Worm (Caenorhabditis elegans): Measurements from ENCODE around the gene ugt-43.

ugt-43 gene

DNA sequence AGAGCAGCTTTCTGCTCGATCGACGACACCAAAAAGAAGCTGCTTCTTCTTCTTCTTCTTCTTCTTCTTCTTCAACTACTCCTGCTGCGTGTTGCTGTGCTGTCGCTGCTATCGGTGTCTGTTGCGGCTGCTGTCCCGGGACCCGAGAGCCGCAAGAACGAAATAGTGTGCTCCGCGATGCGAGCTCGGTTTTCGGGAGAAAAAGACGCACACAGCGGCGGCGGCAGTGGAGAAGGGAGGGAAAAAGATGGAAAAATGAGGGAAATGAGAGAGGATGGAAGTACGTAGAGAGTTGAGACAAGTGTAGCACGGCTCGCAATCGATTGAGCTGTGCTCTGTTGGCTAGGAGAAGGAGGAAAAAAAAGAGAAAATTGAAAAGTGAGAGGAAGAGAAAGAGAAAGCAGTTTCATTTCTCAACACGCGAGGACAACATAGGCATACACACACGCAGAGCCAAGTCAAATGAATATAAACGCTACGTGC is 39.4 kb downstream of the ugt-43 start (continued):
- TF ChIP-seq F57A8.1 (GFP tag; optimal IDR thresholded peaks at IDR 0.05) (no peak), unc-62 (GFP tag; optimal IDR thresholded peaks at IDR 0.05) (no peak), ceh-27 (GFP tag; optimal IDR thresholded peaks at IDR 0.05) (peak; percentile 71), him-1 (tag; optimal IDR thresholded peaks at IDR 0.05) (no peak), hmg-1.2 (GFP tag; IDR thresholded peaks at IDR 0.05) (peak; percentile 42), lag-1 (GFP tag; IDR thresholded peaks at IDR 0.05) (no peak), bed-1 (GFP tag; IDR thresholded peaks at IDR 0.05) (no peak), egl-18 (GFP tag; IDR thresholded peaks at IDR 0.05) (0 out of 2 replicates have a peak, but pooled peaks have one; percentile 2), B0019.2 (GFP tag; conservative IDR thresholded peaks at IDR 0.05) (no peak), Y67H2A.10 (GFP tag; conservative IDR thresholded peaks at IDR 0.05) (no peak), attf-3 (GFP tag; conservative IDR thresholded peaks at IDR 0.05) (no peak), snpc-3.4 (tag; optimal IDR thresholded peaks at IDR 0.05) (no peak), xnd-1 (tag; optimal IDR thresholded peaks at IDR 0.05) (no peak), nfya-2 (GFP tag; IDR thresholded peaks at IDR 0.05) (no peak), hlh-26 (GFP tag; conservative IDR thresholded peaks at IDR 0.05) (no peak), mes-4 (tag; optimal IDR thresholded peaks at IDR 0.05) (no peak), sptf-2 (GFP tag; optimal IDR thresholded peaks at IDR 0.05) (no peak), T07F8.4 (tag; optimal IDR thresholded peaks at IDR 0.05) (no peak), mcd-1 (GFP tag; IDR thresholded peaks at IDR 0.05) (peak; percentile 23; the same call in 1 of the 2 replicates), attf-5 (GFP tag; optimal IDR thresholded peaks at IDR 0.05) (peak; percentile 55), ztf-25 (GFP tag; IDR thresholded peaks at IDR 0.05) (no peak), ccch-3 (GFP tag; optimal IDR thresholded peaks at IDR 0.05) (no peak), hmg-20 (GFP tag; IDR thresholded peaks at IDR 0.05) (no peak), atf-7 (tag; optimal IDR thresholded peaks at IDR 0.05) (no peak), madf-8 (GFP tag; conservative IDR thresholded peaks at IDR 0.05) (no peak), madf-10 (tag; optimal IDR thresholded peaks at IDR 0.05) (no peak), B0261.1 (tag; optimal IDR thresholded peaks at IDR 0.05) (no peak), pbrm-1 (GFP tag; IDR thresholded peaks at IDR 0.05) (no peak), C17E4.6 (GFP tag; IDR thresholded peaks at IDR 0.05) (no peak), C06A6.2 (GFP tag; conservative IDR thresholded peaks at IDR 0.05) (no peak), ztf-6 (GFP tag; IDR thresholded peaks at IDR 0.05) (no peak), nhr-120 (GFP tag; IDR thresholded peaks at IDR 0.05) (no peak), attf-6 (GFP tag; IDR thresholded peaks at IDR 0.05) (no peak), F10E7.11 (tag; optimal IDR thresholded peaks at IDR 0.05) (no peak), somi-1 (GFP tag; optimal IDR thresholded peaks at IDR 0.05) (peak; percentile 32), mxl-1 (tag; optimal IDR thresholded peaks at IDR 0.05) (no peak), ztf-3 (GFP tag; optimal IDR thresholded peaks at IDR 0.05) (no peak), dox-1 (GFP tag; IDR thresholded peaks at IDR 0.05) (peak; percentile 68), egrh-3 (GFP tag; IDR thresholded peaks at IDR 0.05) (peak; percentile 73), F23B12.7 (tag; optimal IDR thresholded peaks at IDR 0.05; ENCODE audit: insufficient read depth) (no peak), dpff-1 (tag; optimal IDR thresholded peaks at IDR 0.05) (no peak), cebp-1 (GFP tag; IDR thresholded peaks at IDR 0.05) (no peak; the same call in 1 of the 2 replicates), cebp-1 (tag; optimal IDR thresholded peaks at IDR 0.05) (peak; percentile 71), cebp-2 (GFP tag; IDR thresholded peaks at IDR 0.05) (no peak), F52B5.7 (tag; optimal IDR thresholded peaks at IDR 0.05) (no peak), egl-44 (GFP tag; IDR thresholded peaks at IDR 0.05) (no peak), nhr-80 (tag; optimal IDR thresholded peaks at IDR 0.05) (peak; percentile 24), let-526 (GFP tag; IDR thresholded peaks at IDR 0.05) (no peak), fkh-3 (tag; optimal IDR thresholded peaks at IDR 0.05) (no peak), ztf-22 (GFP tag; optimal IDR thresholded peaks at IDR 0.05) (no peak)

Measured in whole organism, young adult.